Fruit fly (Drosophila melanogaster): ENCODE results near the gene CG10588.

DNA sequence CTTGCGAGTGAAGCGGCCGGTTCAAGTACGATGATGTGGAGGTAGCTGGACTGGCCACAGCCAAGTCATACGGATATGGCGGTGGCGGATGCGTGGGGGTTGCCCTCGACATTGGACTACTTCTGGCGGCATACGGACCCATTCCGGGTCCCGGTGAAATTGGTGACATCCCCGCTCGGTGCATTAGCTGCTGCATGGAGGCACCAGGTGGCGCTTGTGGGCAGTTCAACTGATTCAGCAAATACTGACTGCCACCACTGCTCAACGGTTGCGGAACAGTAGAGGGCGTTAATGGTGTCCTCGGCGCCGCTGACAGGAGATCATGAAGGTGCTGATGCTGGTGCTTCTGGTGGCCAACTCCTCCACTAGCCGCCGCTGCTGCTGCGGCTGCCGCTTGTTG is 42.9 kb downstream of the CG10588 start:
- no peak for TF ChIP-seq usp (GFP tag; optimal IDR thresholded peaks at IDR 0.05)
- no peak for TF ChIP-seq Dll (optimal IDR thresholded peaks at IDR 0.05)
- TF ChIP-seq psq (optimal IDR thresholded peaks at IDR 0.05): no peak
- TF ChIP-seq CG8478 (optimal IDR thresholded peaks at IDR 0.05): no peak
- TF ChIP-seq pan (optimal IDR thresholded peaks at IDR 0.05): no peak
- no peak for TF ChIP-seq EcR (GFP tag; optimal IDR thresholded peaks at IDR 0.05)
